Worm (Caenorhabditis elegans): ENCODE data around the gene C15F1.5.
A peak's percentile ranks its signal among the peaks of the same experiment; 100 is the strongest.

Gene C15F1.5

DNA sequence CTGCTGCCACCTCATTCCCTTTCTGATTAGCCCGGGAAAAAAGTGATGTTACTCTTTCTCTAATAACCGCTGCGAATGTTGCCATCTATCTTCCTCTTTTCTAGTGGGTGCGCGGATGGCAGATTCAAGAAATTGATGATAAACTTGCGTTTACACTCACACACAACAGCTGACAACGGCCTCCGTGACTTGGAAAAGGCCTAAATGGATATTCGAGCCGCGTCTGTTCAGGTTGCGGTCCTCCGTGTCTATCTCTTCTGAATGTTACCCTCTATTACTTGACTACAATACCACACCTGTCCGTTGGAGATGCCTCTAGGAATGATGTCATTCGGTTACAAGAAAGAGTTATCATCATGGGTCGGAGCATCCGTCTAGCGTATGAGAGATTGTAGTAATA is 33.9 kb downstream of the C15F1.5 start:
- TF ChIP-seq eor-1 (tag; optimal IDR thresholded peaks at IDR 0.05) (no peak), pqm-1 (tag; optimal IDR thresholded peaks at IDR 0.05) (peak; percentile 9), nhr-43 (tag; optimal IDR thresholded peaks at IDR 0.05; ENCODE audit: poor library complexity, severe bottlenecking) (no peak), jun-1 (tag; optimal IDR thresholded peaks at IDR 0.05) (no peak), zag-1 (tag; optimal IDR thresholded peaks at IDR 0.05) (no peak), nfya-1 (tag; optimal IDR thresholded peaks at IDR 0.05; ENCODE audit: insufficient read depth) (no peak)

ce11 chrII:6935975-6936374 is 34.4 kb downstream of the C15F1.5 start:
- no peak for TF ChIP-seq ama-1 (optimal IDR thresholded peaks at IDR 0.05)
- no peak for TF ChIP-seq nhr-25 (tag; optimal IDR thresholded peaks at IDR 0.05)
- TF ChIP-seq nhr-237 (tag; optimal IDR thresholded peaks at IDR 0.05), result no peak
- no peak for TF ChIP-seq nhr-43 (tag; optimal IDR thresholded peaks at IDR 0.05; ENCODE audit: poor library complexity, severe bottlenecking)
- no peak for TF ChIP-seq ceh-9 (tag; optimal IDR thresholded peaks at IDR 0.05)
- TF ChIP-seq elt-1 (tag; optimal IDR thresholded peaks at IDR 0.05), result no peak
- TF ChIP-seq mml-1 (tag; optimal IDR thresholded peaks at IDR 0.05), result no peak
- no peak for TF ChIP-seq mdl-1 (tag; optimal IDR thresholded peaks at IDR 0.05)
- TF ChIP-seq unc-39 (tag; optimal IDR thresholded peaks at IDR 0.05), result no peak
- TF ChIP-seq ceh-28 (tag; optimal IDR thresholded peaks at IDR 0.05), result no peak
- no peak for TF ChIP-seq jun-1 (tag; optimal IDR thresholded peaks at IDR 0.05)
- no peak for TF ChIP-seq fos-1 (tag; optimal IDR thresholded peaks at IDR 0.05)
- no peak for TF ChIP-seq nhr-11 (tag; optimal IDR thresholded peaks at IDR 0.05)
- TF ChIP-seq ZK546.5 (tag; optimal IDR thresholded peaks at IDR 0.05), result no peak
- TF ChIP-seq daf-12 (tag; optimal IDR thresholded peaks at IDR 0.05), result no peak
- no peak for TF ChIP-seq eor-1 (tag; optimal IDR thresholded peaks at IDR 0.05)
- no peak for TF ChIP-seq aly-2 (tag; optimal IDR thresholded peaks at IDR 0.05)

ce11 chrII:6934729-6935128 is 35.7 kb downstream of the C15F1.5 start:
- TF ChIP-seq elt-2 (tag; optimal IDR thresholded peaks at IDR 0.05), result no peak
- no peak for TF ChIP-seq tbx-2 (tag; optimal IDR thresholded peaks at IDR 0.05)
- TF ChIP-seq lin-39 (tag; optimal IDR thresholded peaks at IDR 0.05), result peak; percentile 46
- no peak for TF ChIP-seq fkh-10 (GFP tag; optimal IDR thresholded peaks at IDR 0.05)
- no peak for TF ChIP-seq nhr-43 (tag; optimal IDR thresholded peaks at IDR 0.05; ENCODE audit: poor library complexity, severe bottlenecking)
- peak; percentile 43 for TF ChIP-seq pha-4 (tag; optimal IDR thresholded peaks at IDR 0.05)
- TF ChIP-seq elt-3 (tag; optimal IDR thresholded peaks at IDR 0.05), result no peak

- TF ChIP-seq pha-4 (tag; optimal IDR thresholded peaks at IDR 0.05) (peak; percentile 13), pqm-1 (tag; optimal IDR thresholded peaks at IDR 0.05) (no peak), daf-12 (tag; optimal IDR thresholded peaks at IDR 0.05) (no peak), ztf-11 (tag; optimal IDR thresholded peaks at IDR 0.05) (no peak), ceh-28 (tag; optimal IDR thresholded peaks at IDR 0.05) (peak; percentile 70), ceh-82 (tag; optimal IDR thresholded peaks at IDR 0.05) (no peak), nhr-11 (tag; optimal IDR thresholded peaks at IDR 0.05) (no peak), nhr-25 (tag; optimal IDR thresholded peaks at IDR 0.05) (no peak), lin-15B (tag; optimal IDR thresholded peaks at IDR 0.05) (no peak), nhr-76 (tag; optimal IDR thresholded peaks at IDR 0.05) (no peak), nhr-12 (tag; optimal IDR thresholded peaks at IDR 0.05) (no peak)
Observed at ce11 chrII:6932978-6933377, 37.4 kb downstream of the C15F1.5 start.

DNA sequence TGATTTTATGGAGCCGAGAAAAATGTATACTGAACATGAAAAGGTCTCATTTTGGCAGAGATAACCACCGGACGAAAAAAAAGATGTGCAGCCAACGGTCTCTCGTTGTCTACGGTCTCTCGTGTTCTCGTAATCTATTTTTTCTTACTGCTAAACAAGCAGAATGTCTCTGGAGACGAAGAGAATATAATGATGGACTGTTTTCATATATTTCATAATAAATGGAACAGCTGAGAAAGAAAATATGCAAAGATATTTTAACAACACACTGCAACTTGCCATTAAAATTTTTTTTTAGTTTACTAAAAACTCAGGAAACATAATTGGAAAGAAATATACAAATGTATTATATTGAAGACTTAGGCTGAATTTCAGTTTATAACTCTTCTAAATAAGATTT is 40.3 kb downstream of the C15F1.5 start:
- TF ChIP-seq fkh-10 (GFP tag; optimal IDR thresholded peaks at IDR 0.05) (no peak), ceh-28 (tag; optimal IDR thresholded peaks at IDR 0.05) (no peak), nfya-1 (tag; optimal IDR thresholded peaks at IDR 0.05; ENCODE audit: insufficient read depth) (peak; percentile 28), ZK546.5 (tag; optimal IDR thresholded peaks at IDR 0.05) (no peak), skn-1 (tag; optimal IDR thresholded peaks at IDR 0.05) (no peak), nhr-43 (tag; optimal IDR thresholded peaks at IDR 0.05; ENCODE audit: poor library complexity, severe bottlenecking) (no peak), lin-39 (tag; optimal IDR thresholded peaks at IDR 0.05) (no peak), ztf-11 (tag; optimal IDR thresholded peaks at IDR 0.05) (no peak), lin-15B (tag; optimal IDR thresholded peaks at IDR 0.05) (no peak), egl-5 (tag; optimal IDR thresholded peaks at IDR 0.05) (no peak), pqm-1 (tag; optimal IDR thresholded peaks at IDR 0.05) (no peak), nhr-77 (tag; optimal IDR thresholded peaks at IDR 0.05) (no peak), elt-1 (tag; optimal IDR thresholded peaks at IDR 0.05) (no peak), nhr-25 (tag; optimal IDR thresholded peaks at IDR 0.05) (no peak), unc-39 (tag; optimal IDR thresholded peaks at IDR 0.05) (no peak), ztf-4 (tag; optimal IDR thresholded peaks at IDR 0.05) (no peak), ceh-16 (tag; optimal IDR thresholded peaks at IDR 0.05) (no peak), fos-1 (tag; optimal IDR thresholded peaks at IDR 0.05) (no peak), nhr-76 (tag; optimal IDR thresholded peaks at IDR 0.05) (no peak), nhr-12 (tag; optimal IDR thresholded peaks at IDR 0.05) (no peak), nhr-11 (tag; optimal IDR thresholded peaks at IDR 0.05) (no peak), snpc-4 (tag; optimal IDR thresholded peaks at IDR 0.05) (no peak), pha-4 (tag; optimal IDR thresholded peaks at IDR 0.05) (peak; percentile 4), egl-27 (tag; optimal IDR thresholded peaks at IDR 0.05) (no peak), elt-2 (tag; optimal IDR thresholded peaks at IDR 0.05) (peak; percentile 1), tbx-2 (tag; optimal IDR thresholded peaks at IDR 0.05) (no peak), nhr-67 (tag; optimal IDR thresholded peaks at IDR 0.05) (no peak)

All from whole organism, L3 larva.